Fruit fly (Drosophila melanogaster) whole organism, wandering third instar larva: ENCODE results near the gene Rnmt.

ENCODE experiments used
- Abd-B ChIP-seq: fragments of >200 bp; optimal IDR thresholded peaks from 2 replicates; lab custom pipeline; 2017; ENCODE audit warnings: missing biosample characterization, missing genetic modification characterization
- CrebA ChIP-seq: fragments of 200-800 bp; sonication (Bioruptor generic); optimal IDR thresholded peaks from 2 replicates; lab custom pipeline; 2016; ENCODE audit warnings: missing biosample characterization, mild to moderate bottlenecking, missing genetic modification characterization, borderline replicate concordance
- Hr78 ChIP-seq: fragments of >200 bp; optimal IDR thresholded peaks from 2 replicates; lab custom pipeline; 2017; ENCODE audit warnings: missing biosample characterization, missing genetic modification characterization
- N ChIP-seq: fragments of >200 bp; optimal IDR thresholded peaks from 2 replicates; lab custom pipeline; 2018; ENCODE audit warnings: missing biosample characterization, missing external identifiers, missing genetic modification characterization
- br ChIP-seq: fragments of 200-800 bp; sonication (Bioruptor generic); optimal IDR thresholded peaks from 2 replicates; lab custom pipeline; 2016; ENCODE audit warnings: missing biosample characterization, missing genetic modification characterization
- dsf ChIP-seq: sonication (Bioruptor generic); optimal IDR thresholded peaks from 2 replicates; lab custom pipeline; 2016; ENCODE audit warnings: missing biosample characterization, missing genetic modification characterization, borderline replicate concordance
- fru ChIP-seq: fragments of 200-800 bp; sonication (Bioruptor generic); optimal IDR thresholded peaks from 3 replicates; lab custom pipeline; 2016; ENCODE audit warnings: missing biosample characterization, mild to moderate bottlenecking, missing genetic modification characterization
- lola ChIP-seq: fragments of >200 bp; optimal IDR thresholded peaks from 2 replicates; lab custom pipeline; 2017; ENCODE audit warnings: missing biosample characterization, missing genetic modification characterization
- rgr ChIP-seq: fragments of 200-800 bp; sonication (Bioruptor generic); optimal IDR thresholded peaks from 3 replicates; lab custom pipeline; 2016; ENCODE audit warnings: missing biosample characterization, mild to moderate bottlenecking, missing genetic modification characterization
- tai ChIP-seq: sonication (Bioruptor generic); optimal IDR thresholded peaks from 2 replicates; lab custom pipeline; 2016; ENCODE audit warnings: missing biosample characterization, missing genetic modification characterization
- usp ChIP-seq: fragments of >200 bp; optimal IDR thresholded peaks from 2 replicates; lab custom pipeline; 2017; ENCODE audit warnings: missing biosample characterization, missing genetic modification characterization

- TF ChIP-seq br (GFP tag; lab: Kevin White, UChicago): peak; percentile 70
- TF ChIP-seq N (GFP tag; lab: Kevin White, UChicago): no peak
- TF ChIP-seq Abd-B (GFP tag; lab: Kevin White, UChicago): no peak
- TF ChIP-seq Hr78 (GFP tag; lab: Kevin White, UChicago): no peak
- TF ChIP-seq CrebA (GFP tag; lab: Kevin White, UChicago): peak; percentile 34
- no peak for TF ChIP-seq dsf
- TF ChIP-seq usp: no peak
- no peak for TF ChIP-seq lola (GFP tag; lab: Kevin White, UChicago)
- peak; percentile 89 for TF ChIP-seq rgr
- no peak for TF ChIP-seq tai
- peak; percentile 57 for TF ChIP-seq fru (GFP tag; lab: Kevin White, UChicago)
Observed at dm6 chr2L:14995594-14996463, 13.9 kb upstream of the Rnmt start.
